Fruit fly (Drosophila melanogaster) whole organism, pupa: Measurements from ENCODE around the gene Dnai2.

Experiments used
- CG10348 ChIP-seq: fragments of 200-800 bp; sonication (Bioruptor generic); IDR thresholded peaks from 2 replicates; pipeline ENCODE4 v1.3.6; 2022; ENCODE audit warnings: missing biosample characterization, missing genetic modification characterization
- CG32121 ChIP-seq: fragments of 200-800 bp; sonication (Bioruptor generic); IDR thresholded peaks from 2 replicates; pipeline ENCODE4 v1.3.6; 2022; ENCODE audit warnings: missing biosample characterization, missing genetic modification characterization
- CG34367 ChIP-seq: fragments of 200-800 bp; sonication (Bioruptor generic); optimal IDR thresholded peaks from 2 replicates; lab custom pipeline; 2018; ENCODE audit warnings: missing biosample characterization, mild to moderate bottlenecking, missing genetic modification characterization
- CG8159 ChIP-seq: fragments of 200-800 bp; sonication (Bioruptor generic); optimal IDR thresholded peaks from 3 replicates; lab custom pipeline; 2018; ENCODE audit warnings: missing biosample characterization, mild to moderate bottlenecking, missing genetic modification characterization, moderate library complexity
- CG8301 ChIP-seq: fragments of 200-800 bp; sonication (Bioruptor generic); optimal IDR thresholded peaks from 2 replicates; lab custom pipeline; 2018; ENCODE audit warnings: missing biosample characterization, mild to moderate bottlenecking, missing genetic modification characterization
- D1 ChIP-seq: fragments of 200-800 bp; sonication (Bioruptor generic); optimal IDR thresholded peaks from 2 replicates; lab custom pipeline; 2018; ENCODE audit warnings: missing biosample characterization, mild to moderate bottlenecking, missing genetic modification characterization, moderate library complexity
- Pif1A ChIP-seq: fragments of 200-800 bp; sonication (Bioruptor generic); optimal IDR thresholded peaks from 3 replicates; lab custom pipeline; 2016; ENCODE audit warnings: missing biosample characterization, missing genetic modification characterization
- Snoo ChIP-seq: fragments of 200-800 bp; sonication (Bioruptor generic); optimal IDR thresholded peaks from 3 replicates; lab custom pipeline; 2017; ENCODE audit warnings: missing biosample characterization, mild to moderate bottlenecking, missing genetic modification characterization, inconsistent platforms
- fd96Ca ChIP-seq: fragments of 200-800 bp; sonication (Bioruptor generic); IDR thresholded peaks from 3 replicates; pipeline ENCODE4 v1.3.6; 2022; ENCODE audit warnings: missing biosample characterization, missing genetic modification characterization
- gl ChIP-seq: fragments of 200-800 bp; sonication (Bioruptor generic); optimal IDR thresholded peaks from 2 replicates; lab custom pipeline; 2018; ENCODE audit warnings: missing biosample characterization, mild to moderate bottlenecking, missing genetic modification characterization
- rn ChIP-seq: fragments of 200-800 bp; sonication (Bioruptor generic); IDR thresholded peaks from 2 replicates; pipeline ENCODE4 v1.3.6; 2022; ENCODE audit warnings: missing biosample characterization, missing genetic modification characterization

DNA sequence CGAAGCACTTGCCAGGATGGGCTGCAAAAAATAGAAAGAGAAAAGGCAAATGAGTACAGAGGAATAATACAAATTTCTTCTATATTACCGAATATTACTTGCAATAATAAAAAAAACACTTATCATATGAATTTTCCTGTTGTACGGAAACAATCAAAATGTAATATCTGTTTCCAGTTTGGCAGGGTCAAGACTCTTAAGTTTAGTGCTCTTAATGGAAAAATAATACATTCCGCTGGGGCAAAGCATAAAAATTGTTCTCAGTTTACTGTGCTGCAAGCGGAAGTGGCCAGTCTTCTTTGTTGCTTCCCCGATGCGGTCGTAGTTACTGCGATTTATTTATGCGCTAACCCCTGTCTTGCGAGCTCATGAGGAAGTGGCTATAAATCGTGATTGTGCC is 13.8 kb upstream of the Dnai2 start:
- no peak for TF ChIP-seq fd96Ca
- TF ChIP-seq CG8159 (tag; lab: Kevin White, UChicago): peak; percentile 55
- no peak for TF ChIP-seq D1 (tag; lab: Kevin White, UChicago)
- no peak for TF ChIP-seq CG32121 (GFP tag; lab: Robert Waterston, UW)
- peak; percentile 13 for TF ChIP-seq CG34367 (tag; lab: Kevin White, UChicago)
- no peak for TF ChIP-seq rn (GFP tag; lab: Robert Waterston, UW)
- TF ChIP-seq CG10348 (GFP tag; lab: Robert Waterston, UW): no peak
- TF ChIP-seq Snoo (tag; lab: Kevin White, UChicago): no peak
- no peak for TF ChIP-seq CG8301 (tag; lab: Kevin White, UChicago)
- peak; percentile 33 for TF ChIP-seq Pif1A
- TF ChIP-seq gl: no peak
